Worm (Caenorhabditis elegans) whole organism, mixed stage, embryonic: ENCODE results near the gene srh-17.

Experiments used
- M03D4.4 ChIP-seq: sonication (generic microtip); optimal IDR thresholded peaks from 2 replicates; lab custom pipeline; 2017; ENCODE audit warnings: mild to moderate bottlenecking, missing genetic modification characterization, missing compliant biosample characterization
- bed-3 ChIP-seq: fragments of 200-800 bp; sonication (Bioruptor generic); optimal IDR thresholded peaks from 3 replicates; lab custom pipeline; 2018; ENCODE audit warnings: mild to moderate bottlenecking, missing genetic modification characterization, moderate library complexity, missing compliant biosample characterization
- blmp-1 ChIP-seq: fragments of 150-350 bp; optimal IDR thresholded peaks from 2 replicates; lab custom pipeline; 2014; ENCODE audit warnings: missing biosample characterization, missing genetic modification characterization
- ceh-43 ChIP-seq: fragments of 200-800 bp; sonication (Bioruptor generic); optimal IDR thresholded peaks from 2 replicates; lab custom pipeline; 2018; ENCODE audit warnings: mild to moderate bottlenecking, missing genetic modification characterization, moderate library complexity, missing compliant biosample characterization
- ceh-83 ChIP-seq: fragments of 200-800 bp; sonication (Bioruptor generic); optimal IDR thresholded peaks from 2 replicates; lab custom pipeline; 2018; ENCODE audit warnings: mild to moderate bottlenecking, missing genetic modification characterization, missing compliant biosample characterization
- ces-1 ChIP-seq: fragments of 150-350 bp; optimal IDR thresholded peaks from 2 replicates; lab custom pipeline; 2014; ENCODE audit warnings: missing biosample characterization, missing genetic modification reagents, missing genetic modification characterization
- cnd-1 ChIP-seq: fragments of 200-800 bp; sonication (Bioruptor generic); optimal IDR thresholded peaks from 2 replicates; lab custom pipeline; 2018; ENCODE audit warnings: mild to moderate bottlenecking, missing genetic modification characterization, missing compliant biosample characterization
- drap-1 ChIP-seq: fragments of 200-800 bp; sonication (Bioruptor generic); optimal IDR thresholded peaks from 3 replicates; lab custom pipeline; 2018; ENCODE audit warnings: mild to moderate bottlenecking, missing genetic modification characterization, missing compliant biosample characterization
- elt-1 ChIP-seq: sonication (generic microtip); optimal IDR thresholded peaks from 2 replicates; lab custom pipeline; 2017; ENCODE audit warnings: missing genetic modification characterization, mild to moderate bottlenecking, missing compliant biosample characterization, antibody characterized with exemption, moderate library complexity, borderline replicate concordance; ENCODE audit not compliant: insufficient read depth
- elt-3 ChIP-seq: fragments of 150-350 bp; optimal IDR thresholded peaks from 2 replicates; lab custom pipeline; 2014; ENCODE audit warnings: missing biosample characterization, missing genetic modification characterization
- flh-1 ChIP-seq: fragments of 200-800 bp; sonication (Bioruptor generic); optimal IDR thresholded peaks from 2 replicates; lab custom pipeline; 2018; ENCODE audit warnings: mild to moderate bottlenecking, missing genetic modification characterization, moderate library complexity, missing compliant biosample characterization
- ham-2 ChIP-seq: fragments of 200-800 bp; sonication (Bioruptor generic); optimal IDR thresholded peaks from 2 replicates; lab custom pipeline; 2018; ENCODE audit warnings: mild to moderate bottlenecking, missing genetic modification characterization, missing compliant biosample characterization
- hlh-1 ChIP-seq: fragments of 150-350 bp; optimal IDR thresholded peaks from 2 replicates; lab custom pipeline; 2014; ENCODE audit warnings: missing biosample characterization, missing genetic modification reagents, missing genetic modification characterization
- lin-13 ChIP-seq: fragments of 150-350 bp; optimal IDR thresholded peaks from 2 replicates; lab custom pipeline; 2014; ENCODE audit warnings: missing biosample characterization, missing genetic modification characterization
- lin-32 ChIP-seq: fragments of 200-800 bp; sonication (Bioruptor generic); optimal IDR thresholded peaks from 2 replicates; lab custom pipeline; 2018; ENCODE audit warnings: mild to moderate bottlenecking, missing genetic modification characterization, missing compliant biosample characterization
- lsy-2 ChIP-seq: fragments of 150-350 bp; optimal IDR thresholded peaks from 2 replicates; lab custom pipeline; 2014; ENCODE audit warnings: missing biosample characterization, missing genetic modification characterization
- mep-1 ChIP-seq: fragments of 150-350 bp; optimal IDR thresholded peaks from 2 replicates; lab custom pipeline; 2017; ENCODE audit warnings: missing biosample characterization, missing genetic modification reagents, missing genetic modification characterization, inconsistent platforms
- nhr-2 ChIP-seq: fragments of 150-350 bp; optimal IDR thresholded peaks from 2 replicates; lab custom pipeline; 2014; ENCODE audit warnings: missing biosample characterization, missing genetic modification characterization
- nhr-237 ChIP-seq: fragments of 150-350 bp; optimal IDR thresholded peaks from 2 replicates; lab custom pipeline; 2014; ENCODE audit warnings: missing biosample characterization, missing genetic modification characterization
- nhr-76 ChIP-seq: sonication (generic microtip); optimal IDR thresholded peaks from 2 replicates; lab custom pipeline; 2017; ENCODE audit warnings: missing biosample characterization, missing genetic modification characterization
- pha-4 ChIP-seq: fragments of 150-350 bp; optimal IDR thresholded peaks from 2 replicates; lab custom pipeline; 2018; ENCODE audit warnings: missing biosample characterization, missing genetic modification reagents, missing genetic modification characterization
- sem-2 ChIP-seq: fragments of 200-800 bp; sonication (Bioruptor generic); optimal IDR thresholded peaks from 2 replicates; lab custom pipeline; 2018; ENCODE audit warnings: mild to moderate bottlenecking, missing genetic modification characterization, missing compliant biosample characterization
- snpc-4 ChIP-seq: fragments of 150-350 bp; optimal IDR thresholded peaks from 2 replicates; lab custom pipeline; 2014; ENCODE audit warnings: missing biosample characterization, missing genetic modification characterization
- sptf-1 ChIP-seq: sonication (generic microtip); optimal IDR thresholded peaks from 2 replicates; lab custom pipeline; 2017; ENCODE audit warnings: mild to moderate bottlenecking, missing genetic modification characterization, moderate library complexity, missing compliant biosample characterization
- tbx-8 ChIP-seq: fragments of 200-800 bp; sonication (Bioruptor generic); optimal IDR thresholded peaks from 2 replicates; lab custom pipeline; 2018; ENCODE audit warnings: mild to moderate bottlenecking, missing genetic modification characterization, moderate library complexity, missing compliant biosample characterization
- unc-120 ChIP-seq: sonication (generic microtip); optimal IDR thresholded peaks from 2 replicates; lab custom pipeline; 2017; ENCODE audit warnings: missing genetic modification characterization, missing compliant biosample characterization; ENCODE audit not compliant: poor library complexity, severe bottlenecking
- unc-39 ChIP-seq: fragments of 150-350 bp; optimal IDR thresholded peaks from 2 replicates; lab custom pipeline; 2014; ENCODE audit warnings: missing biosample characterization, missing genetic modification characterization
- unc-62 ChIP-seq: fragments of 150-350 bp; optimal IDR thresholded peaks from 2 replicates; lab custom pipeline; 2014; ENCODE audit warnings: missing biosample characterization, missing genetic modification reagents, missing genetic modification characterization
- zip-8 ChIP-seq: fragments of 150-350 bp; optimal IDR thresholded peaks from 2 replicates; lab custom pipeline; 2014; ENCODE audit warnings: missing biosample characterization, missing genetic modification characterization
- ztf-11 ChIP-seq: fragments of 150-350 bp; optimal IDR thresholded peaks from 2 replicates; lab custom pipeline; 2014; ENCODE audit warnings: missing biosample characterization, missing genetic modification characterization

The srh-17 gene

ce11 chrV:14620311-14620710, 40.8 kb upstream of the srh-17 start:
- TF ChIP-seq unc-120 (tag; lab: Kevin White, UChicago) (no peak), lin-13 (no peak), ces-1 (GFP tag; lab: Kevin White, UChicago) (peak; percentile 57), ham-2 (GFP tag; lab: Kevin White, UChicago) (no peak), mep-1 (tag; lab: Kevin White, UChicago) (no peak), lin-32 (GFP tag; lab: Kevin White, UChicago) (no peak), bed-3 (no peak)

DNA sequence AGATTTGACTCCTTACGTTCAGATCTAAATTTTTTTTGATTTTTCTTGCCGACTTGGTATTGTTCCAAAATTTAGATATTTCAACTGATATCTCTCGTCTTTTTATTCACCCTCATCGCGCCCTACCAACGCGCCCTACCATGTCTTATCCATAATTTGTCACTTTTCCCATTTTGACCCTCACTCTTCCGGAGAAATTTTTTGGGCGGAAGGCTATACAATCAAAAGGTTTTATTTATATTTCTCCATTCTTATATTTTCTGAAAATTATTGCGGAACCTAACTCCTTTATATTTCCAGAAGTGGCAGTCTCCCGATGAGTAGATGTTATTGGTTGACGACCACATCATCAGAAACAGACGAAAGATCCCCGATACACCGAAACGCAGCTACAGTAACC, 40.3 kb upstream of the srh-17 start, which contains the start of gene hot-1:
TSS of gene hot-1 (plus strand) at position 301 of the 400 bp plus-strand sequence.
- TF ChIP-seq zip-8 (tag; lab: Kevin White, UChicago): no peak
- TF ChIP-seq, all 35 proteins: peak for 0

DNA sequence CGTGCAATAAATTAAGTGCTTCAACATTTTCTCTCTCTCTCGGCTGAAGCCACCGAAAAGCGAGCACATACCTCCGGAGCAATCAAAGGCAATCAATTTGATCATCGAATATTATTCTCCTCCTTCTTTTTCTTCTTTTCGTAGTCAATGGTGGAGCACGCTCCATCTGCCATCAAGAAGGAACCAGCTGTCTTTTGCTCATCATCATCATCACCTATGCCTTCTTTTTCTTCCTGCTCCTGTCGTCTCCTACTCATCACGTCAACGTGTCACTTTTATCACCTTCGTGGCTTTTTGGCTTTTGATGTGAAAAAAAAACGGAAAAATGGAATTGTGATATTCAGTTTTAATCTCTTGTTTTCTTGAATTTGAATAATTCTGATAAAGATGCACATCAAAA, 35.4 kb upstream of the srh-17 start:
- no peak for TF ChIP-seq pha-4
- TF ChIP-seq hlh-1: peak; percentile 80
- peak; percentile 54 for TF ChIP-seq unc-120 (tag; lab: Kevin White, UChicago)
- no peak for TF ChIP-seq nhr-76 (tag; lab: Kevin White, UChicago)
- peak; percentile 95 for TF ChIP-seq unc-62

- TF ChIP-seq mep-1 (tag; lab: Kevin White, UChicago) (no peak), drap-1 (GFP tag; lab: Kevin White, UChicago) (no peak), sem-2 (GFP tag; lab: Kevin White, UChicago) (no peak), ceh-43 (no peak), hlh-1 (no peak), ham-2 (GFP tag; lab: Kevin White, UChicago) (no peak), lsy-2 (no peak), ceh-83 (no peak), elt-1 (tag; lab: Kevin White, UChicago) (no peak), nhr-2 (tag; lab: Kevin White, UChicago) (no peak), flh-1 (GFP tag; lab: Kevin White, UChicago) (no peak), elt-3 (no peak), M03D4.4 (tag; lab: Kevin White, UChicago) (no peak), unc-120 (tag; lab: Kevin White, UChicago) (no peak)
These were observed 29.5 kb upstream of the srh-17 start, which contains the start of gene F43D2.3 for ce11 chrV:14631588-14631987. TSS of gene F43D2.3 (plus strand) at chrV:14631888.

ce11 chrV:14633319-14633718, 27.8 kb upstream of the srh-17 start:
- no peak for TF ChIP-seq drap-1 (GFP tag; lab: Kevin White, UChicago)
- no peak for TF ChIP-seq sptf-1 (tag; lab: Kevin White, UChicago)
- TF ChIP-seq blmp-1 (tag; lab: Kevin White, UChicago): no peak
- no peak for TF ChIP-seq unc-39 (tag; lab: Kevin White, UChicago)
- TF ChIP-seq hlh-1: no peak
- no peak for TF ChIP-seq ztf-11 (tag; lab: Kevin White, UChicago)
- no peak for TF ChIP-seq M03D4.4 (tag; lab: Kevin White, UChicago)
- no peak for TF ChIP-seq mep-1 (tag; lab: Kevin White, UChicago)
- TF ChIP-seq sem-2 (GFP tag; lab: Kevin White, UChicago): no peak
- TF ChIP-seq ceh-43: no peak
- TF ChIP-seq lin-32 (GFP tag; lab: Kevin White, UChicago): no peak
- no peak for TF ChIP-seq zip-8 (tag; lab: Kevin White, UChicago)
- TF ChIP-seq ces-1 (GFP tag; lab: Kevin White, UChicago): no peak
- no peak for TF ChIP-seq flh-1 (GFP tag; lab: Kevin White, UChicago)
- no peak for TF ChIP-seq tbx-8
- no peak for TF ChIP-seq nhr-237 (tag; lab: Kevin White, UChicago)
- TF ChIP-seq nhr-76 (tag; lab: Kevin White, UChicago): no peak
- TF ChIP-seq cnd-1 (tag; lab: Kevin White, UChicago): no peak
- no peak for TF ChIP-seq nhr-2 (tag; lab: Kevin White, UChicago)
- TF ChIP-seq snpc-4: no peak

- TF ChIP-seq tbx-8 (no peak), sptf-1 (tag; lab: Kevin White, UChicago) (no peak), bed-3 (no peak), ham-2 (GFP tag; lab: Kevin White, UChicago) (no peak), blmp-1 (tag; lab: Kevin White, UChicago) (no peak), lsy-2 (no peak), lin-13 (no peak)
These were observed 26.0 kb upstream of the srh-17 start, which contains the start of gene F43D2.6 for ce11 chrV:14635119-14635518. TSS of gene F43D2.6 (minus strand) at chrV:14635180.
